Worm (Caenorhabditis elegans) whole organism, L1 larva: ENCODE measurements around the gene F53C11.4.

ENCODE experiments used
- C04F5.9 ChIP-seq: sonication (generic microtip); optimal IDR thresholded peaks from 2 replicates; lab custom pipeline; 2016; ENCODE audit warnings: missing genetic modification characterization, missing compliant biosample characterization
- C34B4.2 ChIP-seq: sonication (generic microtip); optimal IDR thresholded peaks from 2 replicates; lab custom pipeline; 2017; ENCODE audit warnings: mild to moderate bottlenecking, missing genetic modification characterization, missing compliant biosample characterization
- alr-1 ChIP-seq: fragments of 200-800 bp; sonication (Bioruptor generic); optimal IDR thresholded peaks from 2 replicates; lab custom pipeline; 2018; ENCODE audit warnings: borderline replicate concordance, mild to moderate bottlenecking, missing genetic modification characterization, missing compliant biosample characterization
- aly-2 ChIP-seq: fragments of 150-350 bp; optimal IDR thresholded peaks from 2 replicates; lab custom pipeline; 2014; ENCODE audit warnings: missing biosample characterization, missing genetic modification characterization
- blmp-1 ChIP-seq: fragments of 150-350 bp; optimal IDR thresholded peaks from 2 replicates; lab custom pipeline; 2014; ENCODE audit warnings: missing biosample characterization, missing genetic modification characterization
- ceh-63 ChIP-seq: fragments of 200-800 bp; sonication (Bioruptor generic); optimal IDR thresholded peaks from 2 replicates; lab custom pipeline; 2018; ENCODE audit warnings: mild to moderate bottlenecking, missing genetic modification characterization, missing compliant biosample characterization
- ceh-8 ChIP-seq: fragments of 200-800 bp; sonication (Bioruptor generic); optimal IDR thresholded peaks from 2 replicates; lab custom pipeline; 2018; ENCODE audit warnings: mild to moderate bottlenecking, missing genetic modification characterization, moderate library complexity, missing compliant biosample characterization
- ceh-82 ChIP-seq, 3 experiments: fragments of 150-350 bp in 1 of 3; sonication (generic microtip) in 2 of 3; optimal IDR thresholded peaks; 2 replicates each; lab custom pipeline; 2014 to 2017; ENCODE audit warnings: missing biosample characterization in 3 of 3, missing genetic modification characterization in 3 of 3
- ceh-88 ChIP-seq: fragments of 200-800 bp; sonication (Bioruptor generic); IDR thresholded peaks from 2 replicates; pipeline ENCODE4 v1.3.6; 2022; ENCODE audit warnings: missing genetic modification characterization, missing compliant biosample characterization
- ceh-90 ChIP-seq: sonication (generic microtip); optimal IDR thresholded peaks from 2 replicates; lab custom pipeline; 2016; ENCODE audit warnings: missing genetic modification characterization, missing compliant biosample characterization
- ces-1 ChIP-seq: fragments of 150-350 bp; optimal IDR thresholded peaks from 2 replicates; lab custom pipeline; 2014; ENCODE audit warnings: missing biosample characterization, missing genetic modification reagents, missing genetic modification characterization
- dpl-1 ChIP-seq, 3 experiments: fragments of 150-350 bp in 2 of 3; sonication (generic microtip) in 1 of 3; optimal IDR thresholded peaks; 2 replicates each; lab custom pipeline; 2014 to 2017; ENCODE audit warnings: missing biosample characterization in 3 of 3, missing genetic modification characterization in 3 of 3, missing genetic modification reagents in 3 of 3
- dsc-1 ChIP-seq: sonication (generic microtip); optimal IDR thresholded peaks from 2 replicates; lab custom pipeline; 2016; ENCODE audit warnings: mild to moderate bottlenecking, missing genetic modification characterization, missing compliant biosample characterization
- efl-3 ChIP-seq: fragments of 200-800 bp; sonication (Bioruptor generic); optimal IDR thresholded peaks from 2 replicates; lab custom pipeline; 2018; ENCODE audit warnings: mild to moderate bottlenecking, missing genetic modification characterization, missing compliant biosample characterization
- egl-27 ChIP-seq, 2 experiments: fragments of 150-350 bp in 1 of 2; sonication (generic microtip); optimal IDR thresholded peaks; 3 replicates each; lab custom pipeline; 2017 to 2018; ENCODE audit warnings: missing biosample characterization in 2 of 2, missing genetic modification characterization in 2 of 2, missing genetic modification reagents in 2 of 2
- elt-2 ChIP-seq: sonication (generic microtip); optimal IDR thresholded peaks from 2 replicates; lab custom pipeline; 2016; ENCODE audit warnings: missing genetic modification characterization, mild to moderate bottlenecking, inconsistent platforms, missing compliant biosample characterization, missing genetic modification reagents
- elt-3 ChIP-seq, 6 experiments: fragments of 150-350 bp in 1 of 6; sonication (generic microtip); optimal IDR thresholded peaks; 2 replicates each; lab custom pipeline; 2017 to 2018; ENCODE audit warnings: missing biosample characterization in 6 of 6, missing genetic modification characterization in 6 of 6, inconsistent platforms in 1 of 6
- ets-5 ChIP-seq: fragments of 200-800 bp; sonication (Bioruptor generic); IDR thresholded peaks from 2 replicates; pipeline ENCODE4 v1.3.6; 2022; ENCODE audit warnings: missing genetic modification characterization, missing compliant biosample characterization
- fkh-10 ChIP-seq: sonication (generic microtip); optimal IDR thresholded peaks from 2 replicates; lab custom pipeline; 2017; ENCODE audit warnings: missing biosample characterization, missing genetic modification reagents, missing genetic modification characterization
- hlh-17 ChIP-seq: fragments of 200-800 bp; sonication (Bioruptor generic); optimal IDR thresholded peaks from 2 replicates; lab custom pipeline; 2018; ENCODE audit warnings: missing genetic modification characterization, mild to moderate bottlenecking, missing compliant biosample characterization, moderate library complexity, borderline replicate concordance
- hpl-2 ChIP-seq: fragments of 150-350 bp; optimal IDR thresholded peaks from 2 replicates; lab custom pipeline; 2014; ENCODE audit warnings: missing biosample characterization, missing genetic modification reagents, missing genetic modification characterization
- isw-1 ChIP-seq: fragments of 200-800 bp; sonication (Bioruptor generic); IDR thresholded peaks from 2 replicates; pipeline ENCODE4 v1.3.6; 2022; ENCODE audit warnings: missing genetic modification characterization, missing compliant biosample characterization
- jun-1 ChIP-seq: fragments of 150-350 bp; optimal IDR thresholded peaks from 2 replicates; lab custom pipeline; 2014; ENCODE audit warnings: missing biosample characterization, missing genetic modification reagents, missing genetic modification characterization
- lin-13 ChIP-seq: fragments of 150-350 bp; optimal IDR thresholded peaks from 2 replicates; lab custom pipeline; 2014; ENCODE audit warnings: missing biosample characterization, missing genetic modification reagents, missing genetic modification characterization
- lin-15B ChIP-seq: fragments of 150-350 bp; sonication (generic microtip); optimal IDR thresholded peaks from 3 replicates; lab custom pipeline; 2014; ENCODE audit warnings: missing biosample characterization, missing genetic modification characterization
- lir-3 ChIP-seq: sonication (generic microtip); optimal IDR thresholded peaks from 2 replicates; lab custom pipeline; 2016; ENCODE audit warnings: mild to moderate bottlenecking, missing genetic modification characterization, moderate library complexity, missing compliant biosample characterization; ENCODE audit not compliant: poor library complexity
- lsy-2 ChIP-seq, 2 experiments: fragments of 150-350 bp; optimal IDR thresholded peaks; 2 replicates each; lab custom pipeline; 2014; ENCODE audit warnings: missing biosample characterization in 2 of 2, missing genetic modification characterization in 2 of 2
- mdl-1 ChIP-seq, 2 experiments: fragments of 150-350 bp; optimal IDR thresholded peaks; 2 replicates each; lab custom pipeline; 2014 to 2017; ENCODE audit warnings: missing biosample characterization in 2 of 2, missing genetic modification characterization in 2 of 2, inconsistent platforms in 1 of 2
- nhr-11 ChIP-seq: fragments of 150-350 bp; optimal IDR thresholded peaks from 2 replicates; lab custom pipeline; 2014; ENCODE audit warnings: missing biosample characterization, missing genetic modification characterization
- nhr-12 ChIP-seq: sonication (generic microtip); optimal IDR thresholded peaks from 2 replicates; lab custom pipeline; 2017; ENCODE audit warnings: missing biosample characterization, missing genetic modification characterization
- nhr-19 ChIP-seq: fragments of 200-800 bp; sonication (Bioruptor generic); conservative IDR thresholded peaks from 2 replicates; pipeline ENCODE4 v1.3.6; 2022; ENCODE audit warnings: missing genetic modification characterization, missing compliant biosample characterization
- nhr-20 ChIP-seq: sonication (generic microtip); optimal IDR thresholded peaks from 2 replicates; lab custom pipeline; 2016; ENCODE audit warnings: mild to moderate bottlenecking, missing genetic modification characterization, missing compliant biosample characterization
- nhr-71 ChIP-seq: sonication (generic microtip); optimal IDR thresholded peaks from 2 replicates; lab custom pipeline; 2016; ENCODE audit warnings: mild to moderate bottlenecking, missing genetic modification characterization, moderate library complexity, missing compliant biosample characterization
- nhr-76 ChIP-seq: sonication (generic microtip); optimal IDR thresholded peaks from 2 replicates; lab custom pipeline; 2017; ENCODE audit warnings: missing biosample characterization, missing genetic modification characterization
- nhr-77 ChIP-seq: fragments of 150-350 bp; optimal IDR thresholded peaks from 2 replicates; lab custom pipeline; 2014; ENCODE audit warnings: missing biosample characterization, missing genetic modification characterization
- nhr-84 ChIP-seq: sonication (generic microtip); optimal IDR thresholded peaks from 2 replicates; lab custom pipeline; 2017; ENCODE audit warnings: missing biosample characterization, missing genetic modification characterization
- nhr-85 ChIP-seq: sonication (generic microtip); peaks from one replicate; lab custom pipeline; 2016; ENCODE audit warnings: missing genetic modification characterization, inconsistent platforms, missing compliant biosample characterization
- nhr-90 ChIP-seq: sonication (generic microtip); optimal IDR thresholded peaks from 2 replicates; lab custom pipeline; 2016; ENCODE audit warnings: mild to moderate bottlenecking, missing genetic modification characterization, missing compliant biosample characterization; ENCODE audit not compliant: poor library complexity
- pag-3 ChIP-seq: sonication (generic microtip); optimal IDR thresholded peaks from 2 replicates; lab custom pipeline; 2017; ENCODE audit warnings: missing genetic modification characterization, mild to moderate bottlenecking, missing compliant biosample characterization, antibody characterized with exemption, borderline replicate concordance; ENCODE audit not compliant: insufficient read depth
- pax-3 ChIP-seq: fragments of 200-800 bp; sonication (Bioruptor generic); optimal IDR thresholded peaks from 2 replicates; lab custom pipeline; 2018; ENCODE audit warnings: mild to moderate bottlenecking, missing genetic modification characterization, moderate library complexity, missing compliant biosample characterization
- pqm-1 ChIP-seq: sonication (generic microtip); optimal IDR thresholded peaks from 3 replicates; lab custom pipeline; 2017; ENCODE audit warnings: missing biosample characterization, missing genetic modification characterization
- rnt-1 ChIP-seq: sonication (generic microtip); optimal IDR thresholded peaks from 2 replicates; lab custom pipeline; 2016; ENCODE audit warnings: mild to moderate bottlenecking, missing genetic modification characterization, moderate library complexity, missing compliant biosample characterization
- skn-1 ChIP-seq: fragments of 150-350 bp; optimal IDR thresholded peaks from 2 replicates; lab custom pipeline; 2014; ENCODE audit warnings: missing biosample characterization, missing genetic modification characterization
- snpc-4 ChIP-seq: fragments of 150-350 bp; optimal IDR thresholded peaks from 2 replicates; lab custom pipeline; 2014; ENCODE audit warnings: missing biosample characterization, missing genetic modification characterization
- sox-4 ChIP-seq: sonication (generic microtip); optimal IDR thresholded peaks from 2 replicates; lab custom pipeline; 2016; ENCODE audit warnings: missing genetic modification characterization, missing compliant biosample characterization
- sptf-1 ChIP-seq: fragments of 150-350 bp; optimal IDR thresholded peaks from 2 replicates; lab custom pipeline; 2014; ENCODE audit warnings: missing biosample characterization, missing genetic modification characterization
- tlp-1 ChIP-seq: fragments of 150-350 bp; optimal IDR thresholded peaks from 2 replicates; lab custom pipeline; 2014; ENCODE audit warnings: missing biosample characterization, missing genetic modification characterization
- unc-130 ChIP-seq: fragments of 150-350 bp; optimal IDR thresholded peaks from 2 replicates; lab custom pipeline; 2017; ENCODE audit warnings: missing biosample characterization, missing genetic modification characterization, inconsistent platforms
- unc-86 ChIP-seq: sonication (generic microtip); optimal IDR thresholded peaks from 2 replicates; lab custom pipeline; 2016; ENCODE audit warnings: missing genetic modification characterization, missing compliant biosample characterization
- xbp-1 ChIP-seq: sonication (generic microtip); optimal IDR thresholded peaks from 2 replicates; lab custom pipeline; 2016; ENCODE audit warnings: missing genetic modification characterization, missing compliant biosample characterization
- zag-1 ChIP-seq: fragments of 150-350 bp; optimal IDR thresholded peaks from 2 replicates; lab custom pipeline; 2014; ENCODE audit warnings: missing biosample characterization, missing genetic modification characterization
- ztf-11 ChIP-seq, 2 experiments: sonication (generic microtip); optimal IDR thresholded peaks; 2 replicates each; lab custom pipeline; 2016 to 2017; ENCODE audit warnings: missing genetic modification characterization in 2 of 2, missing biosample characterization in 1 of 2, missing compliant biosample characterization in 1 of 2
- ztf-4 ChIP-seq: fragments of 150-350 bp; optimal IDR thresholded peaks from 2 replicates; lab custom pipeline; 2014; ENCODE audit warnings: missing biosample characterization, missing genetic modification characterization

F53C11.4 gene

DNA sequence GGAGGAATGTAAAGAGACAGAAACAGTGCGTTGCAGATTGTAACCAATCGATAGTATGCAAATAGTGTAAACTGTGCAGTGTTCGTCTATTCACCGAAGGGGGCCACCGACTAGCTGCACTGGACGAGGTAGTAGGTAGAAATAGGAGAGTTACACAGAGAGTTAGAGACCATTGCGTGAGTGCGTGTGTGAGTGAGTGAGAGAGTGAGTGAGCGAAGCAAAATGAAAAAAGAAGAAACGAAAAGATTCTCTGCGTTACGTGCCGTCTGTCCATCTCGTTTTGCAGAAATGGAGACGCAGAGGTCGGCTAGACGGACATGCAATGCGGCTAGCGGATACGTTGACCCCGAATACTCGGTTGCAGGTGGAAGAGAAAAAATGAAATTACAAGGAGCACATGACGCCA is 21.3 kb upstream of the F53C11.4 start:
- TF ChIP-seq pax-3 (tag; lab: Kevin White, UChicago) = no peak
- no peak for TF ChIP-seq hlh-17
- no peak for TF ChIP-seq hpl-2 (GFP tag; lab: Kevin White, UChicago)
- no peak for TF ChIP-seq ets-5 (GFP tag; lab: Robert Waterston, UW)
- no peak for TF ChIP-seq ceh-88
- no peak for TF ChIP-seq ceh-63 (GFP tag; lab: Kevin White, UChicago)
- TF ChIP-seq ceh-90 = no peak
- no peak for TF ChIP-seq elt-2 (tag; lab: Kevin White, UChicago)
- TF ChIP-seq alr-1 (tag; lab: Kevin White, UChicago) = no peak
- peak; percentile 65 for TF ChIP-seq nhr-20 (tag; lab: Kevin White, UChicago)
- peak; percentile 14 for TF ChIP-seq dsc-1
- TF ChIP-seq unc-130 (tag; lab: Kevin White, UChicago) = no peak
- peak; percentile 47 for TF ChIP-seq nhr-19
- peak; percentile 61 for TF ChIP-seq jun-1 (tag; lab: Kevin White, UChicago)
- TF ChIP-seq ceh-82 (tag; optimal IDR thresholded peaks at IDR 0.05; lab: Kevin White, UChicago) = peak; percentile 8 to 71 (median 45)
- TF ChIP-seq nhr-77 (tag; lab: Kevin White, UChicago) = peak; percentile 47
- TF ChIP-seq ces-1 (GFP tag; lab: Kevin White, UChicago) = no peak
- no peak for TF ChIP-seq C04F5.9
- no peak for TF ChIP-seq ztf-4 (tag; lab: Kevin White, UChicago)
- peak; percentile 5 for TF ChIP-seq fkh-10
- no peak for TF ChIP-seq sptf-1 (tag; lab: Kevin White, UChicago)
- TF ChIP-seq unc-86 (tag; lab: Kevin White, UChicago) = peak; percentile 3
- TF ChIP-seq nhr-12 (tag; lab: Kevin White, UChicago) = no peak
- TF ChIP-seq efl-3 (GFP tag; lab: Kevin White, UChicago) = no peak
- no peak for TF ChIP-seq C34B4.2 (tag; lab: Kevin White, UChicago)
- TF ChIP-seq nhr-71 (tag; lab: Kevin White, UChicago) = peak; percentile 74
- peak; percentile 53 for TF ChIP-seq lin-13 (GFP tag; lab: Kevin White, UChicago)
- TF ChIP-seq lin-15B (tag; lab: Kevin White, UChicago) = no peak
- TF ChIP-seq mdl-1 (tag; optimal IDR thresholded peaks at IDR 0.05; lab: Kevin White, UChicago) = peak in 1 of 2 experiments; percentile 68
- TF ChIP-seq lsy-2 (tag; optimal IDR thresholded peaks at IDR 0.05; lab: Kevin White, UChicago) = peak; percentile 30 to 73
- no peak for TF ChIP-seq nhr-90 (tag; lab: Kevin White, UChicago)
- no peak for TF ChIP-seq ztf-11 (tag; optimal IDR thresholded peaks at IDR 0.05; lab: Kevin White, UChicago)
- TF ChIP-seq blmp-1 (tag; lab: Kevin White, UChicago) = peak; percentile 64
- TF ChIP-seq pqm-1 (tag; lab: Kevin White, UChicago) = no peak
- TF ChIP-seq rnt-1 = peak; percentile 63
- peak; percentile 8 for TF ChIP-seq skn-1 (tag; lab: Kevin White, UChicago)
- no peak for TF ChIP-seq aly-2 (tag; lab: Kevin White, UChicago)
- no peak for TF ChIP-seq nhr-85
- no peak for TF ChIP-seq sox-4 (tag; lab: Kevin White, UChicago)
- TF ChIP-seq pag-3 (tag; lab: Kevin White, UChicago) = no peak
- TF ChIP-seq snpc-4 (tag; lab: Kevin White, UChicago) = peak; percentile 48
- TF ChIP-seq xbp-1 (tag; lab: Kevin White, UChicago) = no peak
- no peak for TF ChIP-seq ceh-8 (GFP tag; lab: Kevin White, UChicago)
- no peak for TF ChIP-seq nhr-11
- TF ChIP-seq tlp-1 (tag; lab: Kevin White, UChicago) = no peak
- no peak for TF ChIP-seq lir-3 (tag; lab: Kevin White, UChicago)
- no peak for TF ChIP-seq nhr-76
- peak in 2 of 3 experiments; percentile 39 to 61 for TF ChIP-seq dpl-1 (GFP tag; optimal IDR thresholded peaks at IDR 0.05; lab: Kevin White, UChicago)
- TF ChIP-seq egl-27 (tag; optimal IDR thresholded peaks at IDR 0.05; lab: Kevin White, UChicago) = no peak
- TF ChIP-seq zag-1 = no peak
- no peak for TF ChIP-seq nhr-84 (tag; lab: Kevin White, UChicago)
- TF ChIP-seq elt-3 (tag; optimal IDR thresholded peaks at IDR 0.05; lab: Kevin White, UChicago) = no peak
- TF ChIP-seq isw-1 (GFP tag; lab: Robert Waterston, UW) = no peak
